Fruit fly (Drosophila melanogaster): Measurements from ENCODE around the gene Ptpmeg2.

The Ptpmeg2 gene

DNA sequence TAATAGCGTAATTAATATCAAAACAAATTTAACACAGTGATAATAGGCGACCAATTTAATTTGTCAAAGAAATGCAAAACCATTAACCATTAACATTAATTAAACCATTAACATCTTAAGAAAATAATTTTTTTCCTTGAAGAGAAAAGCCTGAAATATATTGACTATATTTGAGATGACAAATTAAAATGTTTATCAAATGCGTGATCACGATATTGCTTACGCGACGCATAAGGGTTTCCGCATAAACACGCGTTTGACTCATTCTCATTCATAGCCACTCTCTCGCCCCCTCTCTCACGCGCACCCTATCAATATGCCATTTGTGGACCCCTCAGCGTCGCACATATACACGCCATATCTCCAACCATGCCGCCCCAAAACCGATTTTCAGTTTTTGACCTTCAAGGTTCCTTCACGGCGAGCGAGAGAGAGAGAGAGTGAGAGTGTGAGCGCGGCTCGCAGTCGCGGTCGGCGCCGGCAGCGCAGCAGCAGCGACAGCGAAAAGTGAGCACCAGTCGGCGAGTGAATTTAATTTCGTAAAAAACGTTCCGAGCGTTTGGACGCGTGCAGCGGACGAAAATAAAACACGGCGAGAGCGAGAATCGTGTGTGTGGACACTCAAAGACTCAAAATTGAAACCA lies 73.5 kb downstream of the Ptpmeg2 start, which contains the start of gene Hex-A:
Gene Hex-A, plus strand, starts transcription at position 317 of the 644 bp plus-strand sequence.
- TF ChIP-seq Pif1A (GFP tag; optimal IDR thresholded peaks at IDR 0.05) = peak; percentile 96
- TF ChIP-seq CG12605 (GFP tag; IDR thresholded peaks at IDR 0.05) = peak; percentile 78
- peak; percentile 96 for TF ChIP-seq CG17806 (tag; optimal IDR thresholded peaks at IDR 0.05)
- peak; percentile 98 for TF ChIP-seq CG14655 (GFP tag; optimal IDR thresholded peaks at IDR 0.05)
- peak; percentile 86 for TF ChIP-seq fd96Ca (GFP tag; IDR thresholded peaks at IDR 0.05)
- peak; percentile 99 for TF ChIP-seq CG15710 (tag; optimal IDR thresholded peaks at IDR 0.05)
- peak; percentile 81 for TF ChIP-seq Ets98B (GFP tag; IDR thresholded peaks at IDR 0.05)
- TF ChIP-seq EcR (GFP tag; optimal IDR thresholded peaks at IDR 0.05) = peak; percentile 95
- TF ChIP-seq Pif1B (GFP tag; optimal IDR thresholded peaks at IDR 0.05) = peak; percentile 85
- TF ChIP-seq rn (GFP tag; IDR thresholded peaks at IDR 0.05) = peak; percentile 72
- peak; percentile 98 for TF ChIP-seq Snoo (tag; optimal IDR thresholded peaks at IDR 0.05)
- TF ChIP-seq CG34367 (tag; optimal IDR thresholded peaks at IDR 0.05) = peak; percentile 98
- TF ChIP-seq CG4496 (GFP tag; IDR thresholded peaks at IDR 0.05) = peak; percentile 90
- TF ChIP-seq CG32121 (GFP tag; IDR thresholded peaks at IDR 0.05) = peak; percentile 89
- peak; percentile 98 for TF ChIP-seq CG9948 (tag; optimal IDR thresholded peaks at IDR 0.05)
- TF ChIP-seq CG10348 (GFP tag; IDR thresholded peaks at IDR 0.05) = peak; percentile 77
- TF ChIP-seq CG13204 (GFP tag; optimal IDR thresholded peaks at IDR 0.05) = peak; percentile 93
- peak; percentile 99 for TF ChIP-seq D1 (tag; optimal IDR thresholded peaks at IDR 0.05)
- peak; percentile 93 for TF ChIP-seq gl (tag; optimal IDR thresholded peaks at IDR 0.05)
- peak; percentile 98 for TF ChIP-seq CG8159 (tag; optimal IDR thresholded peaks at IDR 0.05)
- TF ChIP-seq CG8301 (tag; optimal IDR thresholded peaks at IDR 0.05) = peak; percentile 98

DNA sequence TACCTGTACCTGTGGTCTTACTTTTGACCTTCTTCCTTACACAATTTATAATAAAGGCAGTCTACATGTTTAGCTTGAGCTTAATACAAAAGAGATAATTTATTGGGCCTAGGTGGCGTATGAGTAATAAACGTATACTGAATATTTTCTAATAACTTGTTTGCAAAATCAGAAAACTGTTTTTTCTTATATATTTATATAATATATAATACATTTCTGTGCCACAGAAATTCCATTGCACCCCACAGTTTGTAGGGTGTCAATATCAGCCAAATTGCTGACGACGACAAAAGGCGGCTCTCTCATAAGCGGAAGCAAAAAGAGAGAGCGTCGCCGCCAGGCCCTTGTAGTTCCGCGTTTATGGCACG lies 74.0 kb downstream of the Ptpmeg2 start:
- TF ChIP-seq CG12605 (GFP tag; IDR thresholded peaks at IDR 0.05) (no peak), gl (tag; optimal IDR thresholded peaks at IDR 0.05) (no peak), CG14655 (GFP tag; optimal IDR thresholded peaks at IDR 0.05) (no peak), EcR (GFP tag; optimal IDR thresholded peaks at IDR 0.05) (no peak), CG8159 (tag; optimal IDR thresholded peaks at IDR 0.05) (no peak), Snoo (tag; optimal IDR thresholded peaks at IDR 0.05) (no peak), D1 (tag; optimal IDR thresholded peaks at IDR 0.05) (no peak), Ets98B (GFP tag; IDR thresholded peaks at IDR 0.05) (no peak), CG4496 (GFP tag; IDR thresholded peaks at IDR 0.05) (no peak), Pif1A (GFP tag; optimal IDR thresholded peaks at IDR 0.05) (no peak), CG9948 (tag; optimal IDR thresholded peaks at IDR 0.05) (no peak), CG8301 (tag; optimal IDR thresholded peaks at IDR 0.05) (no peak), CG17806 (tag; optimal IDR thresholded peaks at IDR 0.05) (no peak)

DNA sequence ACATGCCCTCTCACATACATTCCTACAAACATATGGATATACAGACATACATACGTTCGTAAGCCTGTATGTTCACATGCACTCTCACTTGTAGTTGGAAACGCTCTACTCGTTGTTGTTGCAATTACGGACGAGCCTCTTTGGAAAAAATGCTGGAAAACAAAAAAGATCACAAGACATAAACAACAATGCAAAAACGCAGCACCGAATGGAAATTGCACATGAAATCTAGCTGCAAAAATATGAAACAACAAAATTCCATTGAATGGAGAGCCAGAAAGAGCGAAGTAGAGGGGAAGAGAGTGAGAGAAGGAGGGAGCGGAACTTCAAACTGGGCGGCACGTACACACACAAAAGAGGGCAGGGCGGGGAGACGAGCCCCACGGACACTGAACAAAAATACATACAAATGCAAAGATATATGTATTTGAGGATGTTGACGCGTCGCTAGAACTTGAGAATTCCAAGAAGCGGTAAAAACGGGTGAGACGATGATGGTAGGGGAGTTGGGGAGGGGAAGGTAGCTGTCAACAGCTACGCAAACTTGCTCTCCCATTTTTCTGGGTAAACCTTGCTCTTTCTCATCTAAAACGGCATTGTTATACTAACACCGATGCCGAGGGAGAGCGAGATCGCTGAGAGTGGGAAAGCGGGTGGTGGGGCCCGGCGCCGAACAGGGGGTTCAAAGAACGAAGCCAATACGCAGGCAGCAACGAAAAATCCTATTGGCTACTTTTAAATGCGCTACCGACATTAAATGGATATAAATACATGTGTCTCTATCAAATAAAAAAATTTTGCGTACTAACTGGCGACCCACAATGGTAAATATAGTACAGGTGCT lies 74.6 kb downstream of the Ptpmeg2 start:
- TF ChIP-seq CG4496 (GFP tag; IDR thresholded peaks at IDR 0.05) (peak; percentile 56; the same call in 2 of the 3 replicates), CG10348 (GFP tag; IDR thresholded peaks at IDR 0.05) (no peak), CG9948 (tag; optimal IDR thresholded peaks at IDR 0.05) (peak; percentile 69), CG8159 (tag; optimal IDR thresholded peaks at IDR 0.05) (peak; percentile 70), Pif1B (GFP tag; optimal IDR thresholded peaks at IDR 0.05) (peak; percentile 6), rn (GFP tag; IDR thresholded peaks at IDR 0.05) (no peak), Snoo (tag; optimal IDR thresholded peaks at IDR 0.05) (no peak), fd96Ca (GFP tag; IDR thresholded peaks at IDR 0.05) (peak; percentile 54), CG8301 (tag; optimal IDR thresholded peaks at IDR 0.05) (no peak), CG13204 (GFP tag; optimal IDR thresholded peaks at IDR 0.05) (no peak), Ets98B (GFP tag; IDR thresholded peaks at IDR 0.05) (peak; percentile 70), CG14655 (GFP tag; optimal IDR thresholded peaks at IDR 0.05) (peak; percentile 51), Pif1A (GFP tag; optimal IDR thresholded peaks at IDR 0.05) (no peak), gl (tag; optimal IDR thresholded peaks at IDR 0.05) (no peak), CG32121 (GFP tag; IDR thresholded peaks at IDR 0.05) (peak; percentile 62; the same call in 1 of the 2 replicates), CG17806 (tag; optimal IDR thresholded peaks at IDR 0.05) (peak; percentile 36), D1 (tag; optimal IDR thresholded peaks at IDR 0.05) (no peak), EcR (GFP tag; optimal IDR thresholded peaks at IDR 0.05) (peak; percentile 89), CG12605 (GFP tag; IDR thresholded peaks at IDR 0.05) (peak; percentile 50; the same call in 1 of the 2 replicates), CG15710 (tag; optimal IDR thresholded peaks at IDR 0.05) (peak; percentile 55), CG34367 (tag; optimal IDR thresholded peaks at IDR 0.05) (peak; percentile 54)

DNA sequence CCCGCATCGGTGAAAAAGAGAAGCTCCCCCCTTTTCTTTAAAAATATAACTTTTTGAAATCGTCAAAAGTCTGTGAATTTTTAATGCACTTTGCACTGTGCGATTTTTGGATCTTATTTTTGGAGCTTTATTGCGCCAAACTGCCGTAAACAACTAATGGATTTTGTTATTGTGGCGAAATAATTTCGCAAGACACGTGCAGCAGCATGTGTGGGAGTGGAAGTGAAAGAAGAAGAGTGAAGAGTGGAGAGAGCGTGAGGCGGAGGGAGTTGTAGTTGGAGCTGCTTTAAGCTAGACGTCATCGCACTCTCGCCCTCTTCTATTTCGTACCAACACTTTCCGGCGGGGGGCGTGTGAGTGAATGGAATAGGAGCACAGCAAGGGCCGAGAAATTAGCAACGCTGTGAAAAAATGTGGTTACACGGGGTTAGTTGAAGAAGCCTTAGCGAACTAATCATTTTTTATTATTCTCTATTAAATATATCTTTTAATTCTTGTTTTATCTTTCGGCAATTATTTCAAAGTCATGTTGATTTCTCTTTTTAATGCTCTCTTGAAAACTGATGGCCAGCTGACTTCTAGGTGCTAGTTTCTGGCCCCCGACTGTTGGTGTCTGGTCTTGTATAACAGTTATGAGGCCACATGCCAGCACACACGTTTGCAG lies 75.4 kb downstream of the Ptpmeg2 start:
- TF ChIP-seq Pif1A (GFP tag; optimal IDR thresholded peaks at IDR 0.05) (peak; percentile 88), CG32121 (GFP tag; IDR thresholded peaks at IDR 0.05) (peak; percentile 94), Pif1B (GFP tag; optimal IDR thresholded peaks at IDR 0.05) (peak; percentile 90), CG34367 (tag; optimal IDR thresholded peaks at IDR 0.05) (peak; percentile 95), gl (tag; optimal IDR thresholded peaks at IDR 0.05) (peak; percentile 86), D1 (tag; optimal IDR thresholded peaks at IDR 0.05) (peak; percentile 55), CG8301 (tag; optimal IDR thresholded peaks at IDR 0.05) (peak; percentile 96), rn (GFP tag; IDR thresholded peaks at IDR 0.05) (peak; percentile 89), CG4496 (GFP tag; IDR thresholded peaks at IDR 0.05) (peak; percentile 97), fd96Ca (GFP tag; IDR thresholded peaks at IDR 0.05) (peak; percentile 95), EcR (GFP tag; optimal IDR thresholded peaks at IDR 0.05) (peak; percentile 62), CG15710 (tag; optimal IDR thresholded peaks at IDR 0.05) (peak; percentile 95), CG10348 (GFP tag; IDR thresholded peaks at IDR 0.05) (peak; percentile 57; the same call in 1 of the 2 replicates), Snoo (tag; optimal IDR thresholded peaks at IDR 0.05) (peak; percentile 80), CG12605 (GFP tag; IDR thresholded peaks at IDR 0.05) (peak; percentile 93), CG17806 (tag; optimal IDR thresholded peaks at IDR 0.05) (peak; percentile 93), Ets98B (GFP tag; IDR thresholded peaks at IDR 0.05) (peak; percentile 93), CG9948 (tag; optimal IDR thresholded peaks at IDR 0.05) (peak; percentile 96), CG8159 (tag; optimal IDR thresholded peaks at IDR 0.05) (peak; percentile 95), CG14655 (GFP tag; optimal IDR thresholded peaks at IDR 0.05) (peak; percentile 98), CG13204 (GFP tag; optimal IDR thresholded peaks at IDR 0.05) (peak; percentile 78)

Data from whole organism, pupa.